Worm (Caenorhabditis elegans) whole organism, L4 larva: ENCODE measurements around the gene F26D2.16.

Experiments used
- ZK546.5 ChIP-seq, 2 experiments: sonication (generic microtip); optimal IDR thresholded peaks; 2 replicates each; lab custom pipeline; 2017; ENCODE audit warnings: missing biosample characterization in 2 of 2, missing genetic modification characterization in 2 of 2
- aly-2 ChIP-seq: sonication (generic microtip); optimal IDR thresholded peaks from 2 replicates; lab custom pipeline; 2018; ENCODE audit warnings: missing biosample characterization, missing genetic modification characterization
- ceh-28 ChIP-seq: fragments of 150-350 bp; optimal IDR thresholded peaks from 2 replicates; lab custom pipeline; 2014; ENCODE audit warnings: missing biosample characterization, missing genetic modification reagents, missing genetic modification characterization
- ces-1 ChIP-seq: fragments of 150-350 bp; sonication (generic microtip); optimal IDR thresholded peaks from 4 replicates; lab custom pipeline; 2014; ENCODE audit warnings: missing biosample characterization, missing genetic modification reagents, missing genetic modification characterization
- egl-27 ChIP-seq: sonication (generic microtip); optimal IDR thresholded peaks from 3 replicates; lab custom pipeline; 2017; ENCODE audit warnings: missing biosample characterization, missing genetic modification reagents, missing genetic modification characterization
- nhr-11 ChIP-seq: fragments of 150-350 bp; optimal IDR thresholded peaks from 2 replicates; lab custom pipeline; 2014; ENCODE audit warnings: missing biosample characterization, missing genetic modification characterization
- nhr-48 ChIP-seq: sonication (generic microtip); optimal IDR thresholded peaks from 2 replicates; lab custom pipeline; 2016; ENCODE audit warnings: mild to moderate bottlenecking, missing genetic modification characterization, missing compliant biosample characterization
- php-3 ChIP-seq: fragments of 200-800 bp; sonication (Bioruptor generic); IDR thresholded peaks from 2 replicates; pipeline ENCODE4 v1.3.6; 2022; ENCODE audit warnings: missing genetic modification reagents, missing genetic modification characterization, missing compliant biosample characterization
- unc-39 ChIP-seq: sonication (generic microtip); optimal IDR thresholded peaks from 2 replicates; lab custom pipeline; 2017; ENCODE audit warnings: missing biosample characterization, missing genetic modification characterization
- unc-62 ChIP-seq, 3 experiments: fragments of 150-350 bp in 1 of 3; sonication (generic microtip); optimal IDR thresholded peaks in 2 of 3; peaks in 1 of 3; 1 replicate in 1 of 3; 2 replicates in 2 of 3; lab custom pipeline; 2014 to 2017; ENCODE audit warnings: missing biosample characterization in 3 of 3, missing genetic modification characterization in 3 of 3, missing genetic modification reagents in 3 of 3, missing genotype in 1 of 3

DNA sequence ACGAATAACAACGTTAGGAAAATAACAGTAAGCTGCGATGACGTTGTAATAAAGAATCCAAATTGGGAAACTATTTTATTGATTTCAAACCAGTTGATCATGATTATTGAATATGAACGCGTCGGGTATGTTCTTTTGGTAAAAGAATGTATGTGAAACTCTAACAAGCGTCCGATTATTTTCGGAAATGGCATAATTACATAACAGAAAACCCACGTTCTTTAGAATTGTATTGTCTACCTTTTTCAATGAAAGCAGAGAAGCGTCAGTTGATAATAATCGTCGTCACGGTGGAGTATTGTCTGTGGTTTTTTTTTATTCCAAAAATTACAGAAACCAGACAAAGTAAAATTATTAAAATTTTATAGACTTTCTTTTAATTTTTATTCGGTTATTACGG is 35.4 kb upstream of the F26D2.16 start, which contains the start of gene str-14:
- no peak for TF ChIP-seq unc-62 (GFP tag; optimal IDR thresholded peaks at IDR 0.05 in 1 of 2; lab: Kevin White, UChicago)
- no peak for TF ChIP-seq unc-62 (tag; optimal IDR thresholded peaks at IDR 0.05; lab: Kevin White, UChicago)
- TF ChIP-seq unc-39 (tag; lab: Kevin White, UChicago), result no peak
- no peak for TF ChIP-seq ZK546.5 (tag; optimal IDR thresholded peaks at IDR 0.05; lab: Kevin White, UChicago)
- no peak for TF ChIP-seq egl-27
- TF ChIP-seq nhr-48, result no peak
- TF ChIP-seq nhr-11, result no peak
- TF ChIP-seq php-3, result no peak
- no peak for TF ChIP-seq ceh-28 (tag; lab: Kevin White, UChicago)
- no peak for TF ChIP-seq ces-1 (GFP tag; lab: Kevin White, UChicago)
- TF ChIP-seq aly-2 (tag; lab: Kevin White, UChicago), result no peak
